Fruit fly (Drosophila melanogaster) Kc167 (cell line): Measurements from ENCODE around the gene Ada2a.

Experiments used
- Myc ChIP-seq: fragments of >200 bp; optimal IDR thresholded peaks from 2 replicates; lab custom pipeline; 2017; ENCODE audit warnings: missing external identifiers
- Sin3A ChIP-seq: fragments of >200 bp; optimal IDR thresholded peaks from 2 replicates; lab custom pipeline; 2018; ENCODE audit warnings: missing external identifiers
- h ChIP-seq: fragments of >200 bp; optimal IDR thresholded peaks from 3 replicates; lab custom pipeline; 2018; ENCODE audit warnings: missing external identifiers
- psq ChIP-seq: fragments of >200 bp; optimal IDR thresholded peaks from 2 replicates; lab custom pipeline; 2017; ENCODE audit warnings: missing external identifiers
- ttk ChIP-seq: sonication (Bioruptor generic); optimal IDR thresholded peaks from 2 replicates; lab custom pipeline; 2017; ENCODE audit warnings: missing external identifiers

dm6 chr3R:18266665-18267064, 11.4 kb upstream of the Ada2a start:
- no peak for TF ChIP-seq ttk
- no peak for TF ChIP-seq h (lab: Kevin White, UChicago)
- no peak for TF ChIP-seq Sin3A (lab: Kevin White, UChicago)
- no peak for TF ChIP-seq Myc (lab: Kevin White, UChicago)
- no peak for TF ChIP-seq psq
